Fruit fly (Drosophila melanogaster) whole organism, embryonic: ENCODE data around the gene CG7387.
A peak's percentile ranks its signal among the peaks of the same experiment; 100 is the strongest.

Experiments used
- Antp ChIP-seq: fragments of 200-800 bp; sonication (Bioruptor generic); optimal IDR thresholded peaks from 3 replicates; lab custom pipeline; 2016; ENCODE audit warnings: missing biosample characterization, missing genetic modification characterization
- Atf3 ChIP-seq: fragments of 200-800 bp; sonication (Bioruptor generic); optimal IDR thresholded peaks from 3 replicates; lab custom pipeline; 2016; ENCODE audit warnings: missing biosample characterization, missing genetic modification characterization
- Atf6 ChIP-seq: fragments of 200-800 bp; sonication (Bioruptor generic); IDR thresholded peaks from 2 replicates; pipeline ENCODE4 v1.3.6; 2022; ENCODE audit warnings: missing biosample characterization, missing genetic modification characterization
- CG10654 ChIP-seq: fragments of 200-800 bp; sonication (Bioruptor generic); optimal IDR thresholded peaks from 2 replicates; lab custom pipeline; 2016; ENCODE audit warnings: missing biosample characterization, missing genetic modification characterization
- CG11456 ChIP-seq: fragments of 200-800 bp; sonication (Bioruptor generic); IDR thresholded peaks from 3 replicates; pipeline ENCODE4 v1.3.6; 2022; ENCODE audit warnings: missing biosample characterization, missing genetic modification characterization
- CG11695 ChIP-seq: fragments of 200-800 bp; sonication (Bioruptor generic); IDR thresholded peaks from 3 replicates; pipeline ENCODE4 v1.3.6; 2022; ENCODE audit warnings: missing biosample characterization, missing genetic modification characterization
- CG12104 ChIP-seq: fragments of 200-800 bp; sonication (Bioruptor generic); optimal IDR thresholded peaks from 3 replicates; lab custom pipeline; 2016; ENCODE audit warnings: missing biosample characterization, missing genetic modification characterization
- CG12391 ChIP-seq: fragments of 200-800 bp; sonication (Bioruptor generic); optimal IDR thresholded peaks from 3 replicates; lab custom pipeline; 2018; ENCODE audit warnings: missing biosample characterization, mild to moderate bottlenecking, missing genetic modification characterization, moderate library complexity
- CG12769 ChIP-seq: fragments of 200-800 bp; sonication (Bioruptor generic); optimal IDR thresholded peaks from 2 replicates; lab custom pipeline; 2019; ENCODE audit warnings: missing biosample characterization, mild to moderate bottlenecking, missing genetic modification characterization, moderate library complexity
- CG12942 ChIP-seq: fragments of 200-800 bp; sonication (Bioruptor generic); optimal IDR thresholded peaks from 3 replicates; lab custom pipeline; 2016; ENCODE audit warnings: missing biosample characterization, missing genetic modification characterization
- CG13123 ChIP-seq: fragments of 200-800 bp; sonication (Bioruptor generic); optimal IDR thresholded peaks from 2 replicates; lab custom pipeline; 2016; ENCODE audit warnings: missing biosample characterization, missing genetic modification characterization
- CG13894 ChIP-seq: fragments of 200-800 bp; sonication (Bioruptor generic); optimal IDR thresholded peaks from 3 replicates; lab custom pipeline; 2018; ENCODE audit warnings: missing biosample characterization, mild to moderate bottlenecking, missing genetic modification characterization, moderate library complexity
- CG15514 ChIP-seq: fragments of 200-800 bp; sonication (Bioruptor generic); optimal IDR thresholded peaks from 3 replicates; lab custom pipeline; 2017; ENCODE audit warnings: missing biosample characterization, missing genetic modification characterization, mild to moderate bottlenecking, moderate library complexity, missing genetic modification reagents
- CG17912 ChIP-seq: fragments of 200-800 bp; sonication (Bioruptor generic); optimal IDR thresholded peaks from 2 replicates; lab custom pipeline; 2018; ENCODE audit warnings: missing biosample characterization, mild to moderate bottlenecking, missing genetic modification characterization
- CG18599 ChIP-seq: fragments of 200-800 bp; sonication (Bioruptor generic); optimal IDR thresholded peaks from 3 replicates; lab custom pipeline; 2017; ENCODE audit warnings: missing biosample characterization, missing genetic modification characterization, mild to moderate bottlenecking, moderate library complexity, missing genetic modification reagents
- CG33213 ChIP-seq: fragments of 200-800 bp; sonication (Bioruptor generic); optimal IDR thresholded peaks from 3 replicates; lab custom pipeline; 2016; ENCODE audit warnings: missing biosample characterization, missing genetic modification characterization
- CG33557 ChIP-seq: fragments of 200-800 bp; sonication (Bioruptor generic); optimal IDR thresholded peaks from 2 replicates; lab custom pipeline; 2019; ENCODE audit warnings: missing biosample characterization, mild to moderate bottlenecking, missing genetic modification characterization, moderate library complexity
- CG34224 ChIP-seq: fragments of 200-800 bp; sonication (Bioruptor generic); IDR thresholded peaks from 3 replicates; pipeline ENCODE4 v1.3.6; 2022; ENCODE audit warnings: missing biosample characterization, missing genetic modification characterization; ENCODE audit not compliant: partially characterized antibody
- CG3726 ChIP-seq: fragments of 200-800 bp; sonication (Bioruptor generic); IDR thresholded peaks from 3 replicates; pipeline ENCODE4, ENCODE4 v1.3.6; 2022; ENCODE audit warnings: missing biosample characterization, missing genetic modification characterization
- CG4617 ChIP-seq: fragments of 200-800 bp; sonication (Bioruptor generic); optimal IDR thresholded peaks from 3 replicates; lab custom pipeline; 2016; ENCODE audit warnings: missing biosample characterization, missing genetic modification characterization, borderline replicate concordance
- CG5245 ChIP-seq: fragments of 200-800 bp; sonication (Bioruptor generic); optimal IDR thresholded peaks from 3 replicates; lab custom pipeline; 2016; ENCODE audit warnings: missing biosample characterization, missing genetic modification characterization
- CG6254 ChIP-seq: fragments of 200-800 bp; sonication (Bioruptor generic); optimal IDR thresholded peaks from 3 replicates; lab custom pipeline; 2017; ENCODE audit warnings: mild to moderate bottlenecking, missing biosample characterization, missing genetic modification reagents, missing genetic modification characterization
- CG6791 ChIP-seq: fragments of 200-800 bp; sonication (Bioruptor generic); IDR thresholded peaks from 3 replicates; pipeline ENCODE4 v1.3.6; 2022; ENCODE audit warnings: missing biosample characterization, missing genetic modification characterization; ENCODE audit not compliant: partially characterized antibody
- CG7963 ChIP-seq: fragments of 200-800 bp; sonication (Bioruptor generic); IDR thresholded peaks from 3 replicates; pipeline ENCODE4 v1.3.6; 2022; ENCODE audit warnings: missing biosample characterization, missing genetic modification characterization; ENCODE audit not compliant: partially characterized antibody
- CG8359 ChIP-seq: fragments of 200-800 bp; sonication (Bioruptor generic); optimal IDR thresholded peaks from 2 replicates; lab custom pipeline; 2017; ENCODE audit warnings: missing biosample characterization, mild to moderate bottlenecking, missing genetic modification characterization, borderline replicate concordance
- E2f1 ChIP-seq: fragments of 200-800 bp; sonication (Bioruptor generic); IDR thresholded peaks from 2 replicates; pipeline ENCODE4 v1.3.6; 2022; ENCODE audit warnings: missing biosample characterization, missing genetic modification characterization
- Gug ChIP-seq: fragments of 200-800 bp; sonication (Bioruptor generic); IDR thresholded peaks from 4 replicates; pipeline ENCODE4 v1.3.6; 2022; ENCODE audit warnings: missing biosample characterization, missing genetic modification characterization
- H2.0 ChIP-seq: fragments of 200-800 bp; sonication (Bioruptor generic); IDR thresholded peaks from 2 replicates; pipeline ENCODE4 v1.3.6; 2022; ENCODE audit warnings: missing biosample characterization, missing genetic modification characterization
- Lhr ChIP-seq: fragments of 200-800 bp; sonication (Bioruptor generic); optimal IDR thresholded peaks from 3 replicates; lab custom pipeline; 2017; ENCODE audit warnings: mild to moderate bottlenecking, missing biosample characterization, missing genetic modification reagents, missing genetic modification characterization
- MESR4 ChIP-seq: fragments of 200-800 bp; sonication (Bioruptor generic); optimal IDR thresholded peaks from 2 replicates; lab custom pipeline; 2018; ENCODE audit warnings: missing biosample characterization, mild to moderate bottlenecking, missing genetic modification characterization, moderate library complexity
- Max ChIP-seq: fragments of 200-800 bp; sonication (Bioruptor generic); optimal IDR thresholded peaks from 2 replicates; lab custom pipeline; 2016; ENCODE audit warnings: missing biosample characterization, mild to moderate bottlenecking, missing genetic modification characterization
- Six4 ChIP-seq: fragments of 200-800 bp; sonication (Bioruptor generic); optimal IDR thresholded peaks from 2 replicates; lab custom pipeline; 2016; ENCODE audit warnings: missing biosample characterization, missing genetic modification characterization
- ash1 ChIP-seq: fragments of 200-800 bp; sonication (Bioruptor generic); optimal IDR thresholded peaks from 2 replicates; lab custom pipeline; 2018; ENCODE audit warnings: missing biosample characterization, mild to moderate bottlenecking, missing genetic modification characterization
- ato ChIP-seq: fragments of 200-800 bp; sonication (Bioruptor generic); IDR thresholded peaks from 2 replicates; pipeline ENCODE4 v1.3.6; 2022; ENCODE audit warnings: missing biosample characterization, missing genetic modification characterization; ENCODE audit not compliant: partially characterized antibody
- br ChIP-seq: fragments of >200 bp; optimal IDR thresholded peaks from 2 replicates; lab custom pipeline; 2017
- bsh ChIP-seq, 2 experiments: fragments of 200-800 bp; sonication (Bioruptor generic); optimal IDR thresholded peaks; 2 replicates each; lab custom pipeline; 2017 to 2018; ENCODE audit warnings: mild to moderate bottlenecking in 2 of 2, missing biosample characterization in 2 of 2, missing genetic modification characterization in 2 of 2, moderate library complexity in 1 of 2
- cato ChIP-seq: fragments of 200-800 bp; sonication (Bioruptor generic); optimal IDR thresholded peaks from 2 replicates; lab custom pipeline; 2016; ENCODE audit warnings: missing biosample characterization, missing genetic modification characterization, borderline replicate concordance
- dimm ChIP-seq: fragments of 200-800 bp; sonication (Bioruptor generic); IDR thresholded peaks from 2 replicates; pipeline ENCODE4 v1.3.6; 2022; ENCODE audit warnings: missing biosample characterization, missing genetic modification characterization
- en ChIP-seq: fragments of 200-800 bp; sonication (Bioruptor generic); optimal IDR thresholded peaks from 2 replicates; lab custom pipeline; 2016; ENCODE audit warnings: missing biosample characterization, missing genetic modification characterization
- hkb ChIP-seq, 2 experiments: fragments of 200-800 bp in 1 of 2; fragments of >200 bp in 1 of 2; sonication (Bioruptor generic) in 1 of 2; IDR thresholded peaks in 1 of 2; optimal IDR thresholded peaks in 1 of 2; 2 replicates each; pipeline versions ENCODE4 v1.3.6 to Lab custom; 2017 to 2022; ENCODE audit warnings: missing biosample characterization in 1 of 2, missing genetic modification characterization in 1 of 2
- luna ChIP-seq: fragments of 200-800 bp; sonication (Bioruptor generic); optimal IDR thresholded peaks from 2 replicates; lab custom pipeline; 2016; ENCODE audit warnings: missing biosample characterization, missing genetic modification characterization
- pb ChIP-seq: fragments of 200-800 bp; sonication (Bioruptor generic); optimal IDR thresholded peaks from 3 replicates; lab custom pipeline; 2016; ENCODE audit warnings: missing biosample characterization, missing genetic modification characterization
- peb ChIP-seq: fragments of 200-800 bp; sonication (Bioruptor generic); IDR thresholded peaks from 2 replicates; pipeline ENCODE4 v1.3.6; 2022; ENCODE audit warnings: missing biosample characterization, missing genetic modification characterization
- ranshi ChIP-seq: fragments of 200-800 bp; sonication (Bioruptor generic); IDR thresholded peaks from 2 replicates; pipeline ENCODE4 v1.3.6; 2022; ENCODE audit warnings: missing biosample characterization, missing genetic modification characterization
- sd ChIP-seq: fragments of 200-800 bp; sonication (Bioruptor generic); optimal IDR thresholded peaks from 3 replicates; lab custom pipeline; 2018; ENCODE audit warnings: missing biosample characterization, mild to moderate bottlenecking, missing genetic modification characterization, moderate library complexity
- sima ChIP-seq: fragments of 200-800 bp; sonication (Bioruptor generic); optimal IDR thresholded peaks from 2 replicates; lab custom pipeline; 2016; ENCODE audit warnings: missing biosample characterization, missing genetic modification characterization
- tna ChIP-seq: fragments of 200-800 bp; sonication (Bioruptor generic); IDR thresholded peaks from 2 replicates; pipeline ENCODE4 v1.3.6; 2022; ENCODE audit warnings: missing biosample characterization, missing genetic modification characterization; ENCODE audit not compliant: partially characterized antibody
- wek ChIP-seq: fragments of 200-800 bp; sonication (Bioruptor generic); optimal IDR thresholded peaks from 3 replicates; lab custom pipeline; 2018; ENCODE audit warnings: missing biosample characterization, mild to moderate bottlenecking, missing genetic modification characterization, moderate library complexity

Gene CG7387

dm6 chr3L:8153206-8153996 lies 39.5 kb downstream of the CG7387 start (continued):
- TF ChIP-seq CG5245 (peak; percentile 46), E2f1 (GFP tag; lab: Robert Waterston, UW) (no peak), Atf6 (GFP tag; lab: Robert Waterston, UW) (no peak), CG10654 (GFP tag; lab: Kevin White, UChicago) (peak; percentile 45), Max (GFP tag; lab: Kevin White, UChicago) (peak; percentile 29), CG12769 (tag; lab: Kevin White, UChicago) (peak; percentile 5), Six4 (GFP tag; lab: Kevin White, UChicago) (peak; percentile 1), tna (GFP tag; lab: Robert Waterston, UW) (no peak), CG33213 (GFP tag; lab: Kevin White, UChicago) (peak; percentile 41), CG12391 (tag; lab: Kevin White, UChicago) (peak; percentile 49), sd (no peak), wek (GFP tag; lab: Kevin White, UChicago) (no peak), dimm (GFP tag; lab: Robert Waterston, UW) (no peak), CG33557 (GFP tag; lab: Kevin White, UChicago) (no peak), CG34224 (GFP tag; lab: Robert Waterston, UW) (no peak), CG13123 (GFP tag; lab: Kevin White, UChicago) (no peak), ranshi (GFP tag; lab: Robert Waterston, UW) (peak; percentile 46; the same call in 1 of the 2 replicates), Lhr (GFP tag; lab: Kevin White, UChicago) (peak; percentile 8), CG13894 (tag; lab: Kevin White, UChicago) (no peak), CG6254 (GFP tag; lab: Kevin White, UChicago) (peak; percentile 16), bsh (GFP tag; optimal IDR thresholded peaks at IDR 0.05; lab: Kevin White, UChicago) (peak; percentile 65 to 69), CG17912 (GFP tag; lab: Kevin White, UChicago) (no peak), CG11695 (0 out of 3 replicates have a peak, but pooled peaks have one; percentile 45), CG3726 (GFP tag; lab: Robert Waterston, UW) (no peak), ash1 (GFP tag; lab: Kevin White, UChicago) (no peak), CG12104 (GFP tag; lab: Kevin White, UChicago) (no peak), CG8359 (GFP tag; lab: Kevin White, UChicago) (no peak), MESR4 (no peak), pb (no peak), CG11456 (GFP tag; lab: Robert Waterston, UW) (no peak), hkb (optimal IDR thresholded peaks at IDR 0.05; lab: Kevin White, UChicago) (no peak), hkb (GFP tag; IDR thresholded peaks at IDR 0.05; lab: Robert Waterston, UW) (peak; percentile 76), CG15514 (GFP tag; lab: Kevin White, UChicago) (peak; percentile 29), H2.0 (GFP tag; lab: Robert Waterston, UW) (peak; percentile 72; the same call in 1 of the 2 replicates), en (GFP tag; lab: Kevin White, UChicago) (no peak), Antp (GFP tag; lab: Kevin White, UChicago) (peak; percentile 32), ato (GFP tag; lab: Robert Waterston, UW) (no peak), CG7963 (no peak), sima (no peak), cato (GFP tag; lab: Kevin White, UChicago) (peak; percentile 45), luna (GFP tag; lab: Kevin White, UChicago) (no peak), CG4617 (peak; percentile 12), CG18599 (GFP tag; lab: Kevin White, UChicago) (peak; percentile 33), CG6791 (GFP tag; lab: Robert Waterston, UW) (no peak), Atf3 (GFP tag; lab: Kevin White, UChicago) (peak; percentile 54), br (lab: Kevin White, UChicago) (no peak), CG12942 (peak; percentile 33), Gug (GFP tag; lab: Robert Waterston, UW) (0 out of 4 replicates have a peak, but pooled peaks have one; percentile 10), peb (GFP tag; lab: Robert Waterston, UW) (no peak; the same call in 1 of the 2 replicates)
